Fruit fly (Drosophila melanogaster) whole organism, embryonic: Measurements from ENCODE around the gene flfl.

Experiments
- ATbp ChIP-seq: fragments of 200-800 bp; sonication (Bioruptor generic); optimal IDR thresholded peaks from 2 replicates; lab custom pipeline; 2017; ENCODE audit warnings: missing biosample characterization, mild to moderate bottlenecking, missing genetic modification characterization, missing genetic modification reagents
- B-H1 ChIP-seq: fragments of 200-800 bp; sonication (Bioruptor generic); IDR thresholded peaks from 3 replicates; pipeline ENCODE4 v1.3.6; 2022; ENCODE audit warnings: missing biosample characterization, missing genetic modification characterization
- Bgb ChIP-seq: fragments of 200-800 bp; sonication (Bioruptor generic); IDR thresholded peaks from 2 replicates; pipeline ENCODE4 v1.3.6; 2022; ENCODE audit warnings: missing biosample characterization, missing genetic modification characterization; ENCODE audit not compliant: partially characterized antibody
- CG1024 ChIP-seq: fragments of 200-800 bp; sonication (Bioruptor generic); IDR thresholded peaks from 2 replicates; pipeline ENCODE4 v1.3.6; 2022; ENCODE audit warnings: missing biosample characterization, missing genetic modification characterization
- CG10462 ChIP-seq: fragments of 200-800 bp; sonication (Bioruptor generic); optimal IDR thresholded peaks from 2 replicates; lab custom pipeline; 2016; ENCODE audit warnings: missing biosample characterization, missing genetic modification characterization
- CG10543 ChIP-seq: fragments of 200-800 bp; sonication (Bioruptor generic); optimal IDR thresholded peaks from 3 replicates; lab custom pipeline; 2017; ENCODE audit warnings: missing biosample characterization, mild to moderate bottlenecking, missing genetic modification characterization, moderate library complexity
- CG11247 ChIP-seq: fragments of 200-800 bp; sonication (Bioruptor generic); IDR thresholded peaks from 2 replicates; pipeline ENCODE4 v1.3.6; 2022; ENCODE audit warnings: missing biosample characterization, missing genetic modification characterization
- CG12391 ChIP-seq: fragments of 200-800 bp; sonication (Bioruptor generic); optimal IDR thresholded peaks from 3 replicates; lab custom pipeline; 2018; ENCODE audit warnings: missing biosample characterization, mild to moderate bottlenecking, missing genetic modification characterization, moderate library complexity
- CG1603 ChIP-seq: fragments of 200-800 bp; sonication (Bioruptor generic); optimal IDR thresholded peaks from 2 replicates; lab custom pipeline; 2019; ENCODE audit warnings: missing biosample characterization, mild to moderate bottlenecking, missing genetic modification characterization, moderate library complexity
- CG16779 ChIP-seq: fragments of 200-800 bp; sonication (Bioruptor generic); IDR thresholded peaks from 2 replicates; pipeline ENCODE4 v1.3.6; 2022; ENCODE audit warnings: missing biosample characterization, missing genetic modification characterization
- CG16863 ChIP-seq: fragments of 200-800 bp; sonication (Bioruptor generic); optimal IDR thresholded peaks from 3 replicates; lab custom pipeline; 2016; ENCODE audit warnings: missing biosample characterization, missing genetic modification characterization
- CG17186 ChIP-seq: fragments of 200-800 bp; sonication (Bioruptor generic); optimal IDR thresholded peaks from 3 replicates; lab custom pipeline; 2017; ENCODE audit warnings: missing biosample characterization, missing genetic modification reagents, missing genetic modification characterization
- CG1792 ChIP-seq: fragments of 200-800 bp; sonication (Bioruptor generic); optimal IDR thresholded peaks from 2 replicates; lab custom pipeline; 2016; ENCODE audit warnings: missing biosample characterization, missing genetic modification characterization
- CG18619 ChIP-seq: fragments of 200-800 bp; sonication (Bioruptor generic); optimal IDR thresholded peaks from 3 replicates; lab custom pipeline; 2017; ENCODE audit warnings: missing biosample characterization, mild to moderate bottlenecking, missing genetic modification characterization
- CG2678 ChIP-seq: fragments of 200-800 bp; sonication (Bioruptor generic); optimal IDR thresholded peaks from 3 replicates; lab custom pipeline; 2019; ENCODE audit warnings: missing biosample characterization, mild to moderate bottlenecking, missing genetic modification characterization, moderate library complexity
- CG2712 ChIP-seq: fragments of 200-800 bp; optimal IDR thresholded peaks from 3 replicates; lab custom pipeline; 2019; ENCODE audit warnings: missing biosample characterization, mild to moderate bottlenecking, missing genetic modification characterization, moderate library complexity
- CG30431 ChIP-seq: fragments of 200-800 bp; sonication (Bioruptor generic); optimal IDR thresholded peaks from 2 replicates; lab custom pipeline; 2017; ENCODE audit warnings: missing biosample characterization, missing genetic modification characterization
- CG3163 ChIP-seq: fragments of 200-800 bp; sonication (Bioruptor generic); optimal IDR thresholded peaks from 3 replicates; lab custom pipeline; 2016; ENCODE audit warnings: missing biosample characterization, missing genetic modification characterization
- CG32772 ChIP-seq: fragments of 200-800 bp; sonication (Bioruptor generic); IDR thresholded peaks from 2 replicates; pipeline ENCODE4 v1.3.6; 2022; ENCODE audit warnings: missing biosample characterization, missing genetic modification characterization
- CG5245 ChIP-seq: fragments of 200-800 bp; sonication (Bioruptor generic); optimal IDR thresholded peaks from 3 replicates; lab custom pipeline; 2016; ENCODE audit warnings: missing biosample characterization, missing genetic modification characterization
- CG6175 ChIP-seq: fragments of 200-800 bp; sonication (Bioruptor generic); IDR thresholded peaks from 3 replicates; pipeline ENCODE4 v1.3.6; 2022; ENCODE audit warnings: missing biosample characterization, missing genetic modification characterization
- CG6654 ChIP-seq: fragments of 200-800 bp; sonication (Bioruptor generic); optimal IDR thresholded peaks from 2 replicates; lab custom pipeline; 2017; ENCODE audit warnings: missing biosample characterization, mild to moderate bottlenecking, missing genetic modification characterization
- CG8924 ChIP-seq: fragments of 200-800 bp; optimal IDR thresholded peaks from 3 replicates; lab custom pipeline; 2019; ENCODE audit warnings: missing biosample characterization, mild to moderate bottlenecking, missing genetic modification characterization, moderate library complexity
- CrebB ChIP-seq: fragments of 200-800 bp; sonication (Bioruptor generic); optimal IDR thresholded peaks from 3 replicates; lab custom pipeline; 2018; ENCODE audit warnings: missing biosample characterization, mild to moderate bottlenecking, missing genetic modification characterization
- Dfd ChIP-seq, 2 experiments: fragments of >200 bp; optimal IDR thresholded peaks; 2 replicates each; lab custom pipeline; 2017; ENCODE audit warnings: missing biosample characterization in 2 of 2, missing genetic modification characterization in 2 of 2
- HLHmδ ChIP-seq: fragments of 200-800 bp; sonication (Bioruptor generic); optimal IDR thresholded peaks from 2 replicates; lab custom pipeline; 2018; ENCODE audit warnings: missing biosample characterization, mild to moderate bottlenecking, missing genetic modification characterization, moderate library complexity
- Jarid2 ChIP-seq: fragments of 200-800 bp; sonication (Bioruptor generic); optimal IDR thresholded peaks from 3 replicates; lab custom pipeline; 2017; ENCODE audit warnings: mild to moderate bottlenecking, missing biosample characterization, missing genetic modification reagents, missing genetic modification characterization
- Kr ChIP-seq: fragments of 200-800 bp; sonication (Bioruptor generic); optimal IDR thresholded peaks from 2 replicates; lab custom pipeline; 2017; ENCODE audit warnings: missing biosample characterization, mild to moderate bottlenecking, missing genetic modification characterization
- MESR4 ChIP-seq: fragments of 200-800 bp; sonication (Bioruptor generic); optimal IDR thresholded peaks from 2 replicates; lab custom pipeline; 2018; ENCODE audit warnings: missing biosample characterization, mild to moderate bottlenecking, missing genetic modification characterization, moderate library complexity
- Mad ChIP-seq: fragments of 200-800 bp; sonication (Bioruptor generic); optimal IDR thresholded peaks from 2 replicates; lab custom pipeline; 2016; ENCODE audit warnings: missing biosample characterization, missing genetic modification characterization
- Nf-YB ChIP-seq: fragments of 200-800 bp; sonication (Bioruptor generic); optimal IDR thresholded peaks from 3 replicates; lab custom pipeline; 2019; ENCODE audit warnings: missing biosample characterization, mild to moderate bottlenecking, missing genetic modification characterization, moderate library complexity
- PHDP ChIP-seq: fragments of 200-800 bp; sonication (Bioruptor generic); optimal IDR thresholded peaks from 3 replicates; lab custom pipeline; 2018; ENCODE audit warnings: missing biosample characterization, mild to moderate bottlenecking, missing genetic modification characterization, moderate library complexity
- Sox100B ChIP-seq: fragments of 200-800 bp; sonication (Bioruptor generic); optimal IDR thresholded peaks from 3 replicates; lab custom pipeline; 2018; ENCODE audit warnings: missing biosample characterization, mild to moderate bottlenecking, missing genetic modification characterization
- aop ChIP-seq: fragments of 200-800 bp; sonication (Bioruptor generic); IDR thresholded peaks from 2 replicates; pipeline ENCODE4 v1.3.6; 2022; ENCODE audit warnings: missing biosample characterization, missing genetic modification characterization
- ap ChIP-seq: fragments of 200-800 bp; sonication (Bioruptor generic); IDR thresholded peaks from 2 replicates; pipeline ENCODE4 v1.3.6; 2022; ENCODE audit warnings: missing biosample characterization, missing genetic modification characterization
- br ChIP-seq: fragments of >200 bp; optimal IDR thresholded peaks from 2 replicates; lab custom pipeline; 2017
- dimm ChIP-seq: fragments of 200-800 bp; sonication (Bioruptor generic); IDR thresholded peaks from 2 replicates; pipeline ENCODE4 v1.3.6; 2022; ENCODE audit warnings: missing biosample characterization, missing genetic modification characterization
- eve ChIP-seq, 2 experiments: fragments of >200 bp; optimal IDR thresholded peaks; 2 replicates each; lab custom pipeline; 2017; ENCODE audit warnings: missing biosample characterization in 2 of 2, missing genetic modification characterization in 2 of 2
- ftz-f1 ChIP-seq: fragments of 200-800 bp; sonication (Bioruptor generic); optimal IDR thresholded peaks from 2 replicates; lab custom pipeline; 2016; ENCODE audit warnings: missing biosample characterization, missing genetic modification characterization
- hbn ChIP-seq: fragments of 200-800 bp; sonication (Bioruptor generic); IDR thresholded peaks from 2 replicates; pipeline ENCODE4 v1.3.6; 2022; ENCODE audit warnings: missing biosample characterization, missing genetic modification characterization; ENCODE audit not compliant: partially characterized antibody
- lilli ChIP-seq: fragments of 200-800 bp; sonication (Bioruptor generic); optimal IDR thresholded peaks from 3 replicates; lab custom pipeline; 2016; ENCODE audit warnings: missing biosample characterization, missing genetic modification characterization
- pb ChIP-seq: fragments of 200-800 bp; sonication (Bioruptor generic); optimal IDR thresholded peaks from 3 replicates; lab custom pipeline; 2016; ENCODE audit warnings: missing biosample characterization, missing genetic modification characterization
- sd ChIP-seq: fragments of 200-800 bp; sonication (Bioruptor generic); optimal IDR thresholded peaks from 3 replicates; lab custom pipeline; 2018; ENCODE audit warnings: missing biosample characterization, mild to moderate bottlenecking, missing genetic modification characterization, moderate library complexity
- sim ChIP-seq: fragments of 200-800 bp; sonication (Bioruptor generic); IDR thresholded peaks from 2 replicates; pipeline ENCODE4 v1.3.6; 2022; ENCODE audit warnings: missing biosample characterization, missing genetic modification characterization
- sima ChIP-seq: fragments of 200-800 bp; sonication (Bioruptor generic); optimal IDR thresholded peaks from 2 replicates; lab custom pipeline; 2016; ENCODE audit warnings: missing biosample characterization, missing genetic modification characterization
- sna ChIP-seq: fragments of 200-800 bp; sonication (Bioruptor generic); IDR thresholded peaks from 2 replicates; pipeline ENCODE4 v1.3.6; 2022; ENCODE audit warnings: missing biosample characterization, missing genetic modification characterization; ENCODE audit not compliant: partially characterized antibody
- ttk ChIP-seq: fragments of 200-800 bp; sonication (Bioruptor generic); IDR thresholded peaks from 2 replicates; pipeline ENCODE4 v2.1.2; 2022; ENCODE audit warnings: missing biosample characterization, missing genetic modification characterization
- tx ChIP-seq: fragments of 200-800 bp; sonication (Bioruptor generic); optimal IDR thresholded peaks from 2 replicates; lab custom pipeline; 2016; ENCODE audit warnings: missing biosample characterization, missing genetic modification characterization
- unc-4 ChIP-seq: fragments of 200-800 bp; sonication (Bioruptor generic); IDR thresholded peaks from 2 replicates; pipeline ENCODE4 v1.3.6; 2022; ENCODE audit warnings: missing biosample characterization, missing genetic modification characterization; ENCODE audit not compliant: partially characterized antibody
- vfl ChIP-seq: fragments of 200-800 bp; sonication (Bioruptor generic); optimal IDR thresholded peaks from 2 replicates; lab custom pipeline; 2016; ENCODE audit warnings: missing biosample characterization, missing genetic modification characterization

Gene flfl

dm6 chr3R:13659865-13660738 is 23.6 kb upstream of the flfl start, which contains the start of gene Hrb87F (continued):
- TF ChIP-seq Kr (GFP tag; lab: Kevin White, UChicago): no peak
- TF ChIP-seq dimm (GFP tag; lab: Robert Waterston, UW): no peak
- peak; percentile 52 for TF ChIP-seq HLHmδ (GFP tag; lab: Kevin White, UChicago)
- no peak for TF ChIP-seq B-H1 (GFP tag; lab: Robert Waterston, UW)
- TF ChIP-seq MESR4 (GFP tag; lab: Kevin White, UChicago): peak; percentile 85
- no peak for TF ChIP-seq Nf-YB (GFP tag; lab: Kevin White, UChicago)
- TF ChIP-seq CG16863: no peak
- TF ChIP-seq eve (GFP tag; optimal IDR thresholded peaks at IDR 0.05; lab: Kevin White, UChicago): no peak
- TF ChIP-seq CG6654 (GFP tag; lab: Kevin White, UChicago): no peak
- peak; percentile 87 for TF ChIP-seq CG1024 (GFP tag; lab: Robert Waterston, UW)
- TF ChIP-seq CG5245 (GFP tag; lab: Kevin White, UChicago): no peak
- no peak for TF ChIP-seq vfl
- no peak for TF ChIP-seq CG2678 (tag; lab: Kevin White, UChicago)
- TF ChIP-seq CG3163 (GFP tag; lab: Kevin White, UChicago): no peak
- TF ChIP-seq Bgb: peak; percentile 19; the same call in 1 of the 2 replicates
- TF ChIP-seq PHDP (tag; lab: Kevin White, UChicago): no peak
- no peak for TF ChIP-seq Dfd (GFP tag; optimal IDR thresholded peaks at IDR 0.05; lab: Kevin White, UChicago)
- no peak for TF ChIP-seq pb (GFP tag; lab: Kevin White, UChicago)
- TF ChIP-seq CG2712 (tag; lab: Kevin White, UChicago): no peak
- no peak for TF ChIP-seq unc-4 (GFP tag; lab: Robert Waterston, UW)
- no peak for TF ChIP-seq CG10462 (GFP tag; lab: Kevin White, UChicago)
- TF ChIP-seq CG10543 (GFP tag; lab: Kevin White, UChicago): no peak
- no peak for TF ChIP-seq CG16779 (GFP tag; lab: Robert Waterston, UW)
- no peak for TF ChIP-seq CG30431 (GFP tag; lab: Kevin White, UChicago)
- TF ChIP-seq sd: no peak
- TF ChIP-seq CG12391 (tag; lab: Kevin White, UChicago): no peak
- no peak for TF ChIP-seq CG11247 (GFP tag; lab: Robert Waterston, UW)
- no peak for TF ChIP-seq lilli
- no peak for TF ChIP-seq CG1792
- TF ChIP-seq sna (GFP tag; lab: Robert Waterston, UW): no peak
- peak; percentile 32; the same call in 1 of the 2 replicates for TF ChIP-seq CG32772 (GFP tag; lab: Robert Waterston, UW)
- TF ChIP-seq Mad: no peak
- no peak for TF ChIP-seq br (lab: Kevin White, UChicago)
- no peak for TF ChIP-seq hbn (GFP tag; lab: Robert Waterston, UW)
- no peak for TF ChIP-seq Jarid2 (GFP tag; lab: Kevin White, UChicago)
- no peak for TF ChIP-seq CG18619 (GFP tag; lab: Kevin White, UChicago)
- TF ChIP-seq ap (GFP tag; lab: Robert Waterston, UW): no peak
- TF ChIP-seq CG1603 (tag; lab: Kevin White, UChicago): peak; percentile 65
- TF ChIP-seq ftz-f1: no peak
- TF ChIP-seq sim (GFP tag; lab: Robert Waterston, UW): no peak
- TF ChIP-seq CG6175: no peak
- no peak for TF ChIP-seq sima (GFP tag; lab: Kevin White, UChicago)
- TF ChIP-seq ATbp (GFP tag; lab: Kevin White, UChicago): no peak
- peak; percentile 8 for TF ChIP-seq CrebB (tag; lab: Kevin White, UChicago)
- no peak for TF ChIP-seq Sox100B (GFP tag; lab: Kevin White, UChicago)
- no peak for TF ChIP-seq ttk (GFP tag; lab: Robert Waterston, UW)
- peak; percentile 28 for TF ChIP-seq CG8924 (tag; lab: Kevin White, UChicago)
- no peak for TF ChIP-seq aop
- no peak for TF ChIP-seq tx (GFP tag; lab: Kevin White, UChicago)
- no peak for TF ChIP-seq CG17186 (GFP tag; lab: Kevin White, UChicago)
